Worm (Caenorhabditis elegans) whole organism, L4 larva: ENCODE results near the gene ZC239.13.

Experiments
- ama-1 ChIP-seq: fragments of 150-350 bp; optimal IDR thresholded peaks from 2 replicates; lab custom pipeline; 2014; ENCODE audit warnings: inconsistent platforms, mixed read lengths
- ceh-32 ChIP-seq: sonication (generic microtip); optimal IDR thresholded peaks from 2 replicates; lab custom pipeline; 2016; ENCODE audit warnings: mild to moderate bottlenecking, missing genetic modification characterization, missing compliant biosample characterization; ENCODE audit not compliant: poor library complexity
- mxl-3 ChIP-seq: fragments of 200-800 bp; sonication (Bioruptor generic); optimal IDR thresholded peaks from 2 replicates; lab custom pipeline; 2018; ENCODE audit warnings: mild to moderate bottlenecking, missing genetic modification characterization, missing compliant biosample characterization
- nhr-11 ChIP-seq: fragments of 150-350 bp; optimal IDR thresholded peaks from 2 replicates; lab custom pipeline; 2014; ENCODE audit warnings: missing biosample characterization, missing genetic modification characterization
- rbr-2 ChIP-seq: sonication (generic microtip); optimal IDR thresholded peaks from 2 replicates; lab custom pipeline; 2016; ENCODE audit warnings: missing genotype, missing genetic modification characterization, missing compliant biosample characterization

- TF ChIP-seq rbr-2 (tag; lab: Kevin White, UChicago): no peak
- TF ChIP-seq mxl-3 (GFP tag; lab: Kevin White, UChicago): no peak
- no peak for TF ChIP-seq nhr-11 (tag; lab: Kevin White, UChicago)
- TF ChIP-seq ceh-32 (tag; lab: Kevin White, UChicago): no peak
- no peak for TF ChIP-seq ama-1 (lab: Kevin White, UChicago)
These were observed 45.2 kb upstream of the ZC239.13 start for ce11 chrII:3267815-3268214.
